Worm (Caenorhabditis elegans): ENCODE results near the gene elt-6.

DNA sequence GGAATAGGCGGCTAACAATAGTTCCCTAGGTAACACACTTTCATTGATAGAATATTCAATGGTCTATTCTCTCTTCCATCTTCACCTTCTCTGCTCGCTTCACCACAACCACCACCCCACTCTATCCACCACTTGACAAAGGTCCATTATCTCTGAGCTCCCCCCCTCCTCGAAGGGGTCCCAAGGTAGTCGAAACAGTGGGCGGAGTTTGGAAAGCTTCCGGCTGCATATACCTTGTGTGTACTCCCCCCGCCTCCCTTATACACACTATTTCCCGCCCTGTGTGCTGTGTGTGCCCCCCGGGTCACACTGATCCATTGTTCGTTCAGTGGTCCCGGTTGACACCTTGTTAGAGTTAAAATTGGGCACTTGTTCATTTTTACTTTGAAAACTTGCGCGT is 9.3 kb upstream of the elt-6 start:
- TF ChIP-seq dao-5 (tag; optimal IDR thresholded peaks at IDR 0.05) (no peak), him-1 (tag; optimal IDR thresholded peaks at IDR 0.05) (no peak), W03F9.2 (tag; optimal IDR thresholded peaks at IDR 0.05) (no peak)

Measured in whole organism, L4/young adult.